Worm (Caenorhabditis elegans): ENCODE measurements around the gene F22E12.1.

F22E12.1 gene

DNA sequence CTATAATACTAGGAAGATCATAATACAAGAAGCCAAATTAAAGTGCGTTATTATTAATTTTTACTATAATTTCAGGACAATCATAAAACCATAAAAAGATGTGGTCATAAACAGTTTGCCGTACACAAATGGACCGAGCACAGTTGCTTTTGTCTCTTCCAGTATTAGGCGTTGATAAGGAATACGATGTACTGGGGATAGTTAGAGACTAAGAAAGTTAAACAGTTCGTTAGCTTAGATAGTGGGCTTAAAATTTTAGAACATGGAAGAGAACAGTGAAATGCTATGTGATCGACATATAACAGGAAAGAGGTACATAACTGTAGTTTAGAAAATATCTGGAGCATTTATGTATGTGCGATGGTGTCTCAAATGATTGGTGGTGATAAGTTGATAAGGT, 28.2 kb upstream of the F22E12.1 start:
- no peak for TF ChIP-seq dpl-1 (GFP tag; optimal IDR thresholded peaks at IDR 0.05)
- peak; percentile 45 for TF ChIP-seq elt-2 (tag; optimal IDR thresholded peaks at IDR 0.05)

DNA sequence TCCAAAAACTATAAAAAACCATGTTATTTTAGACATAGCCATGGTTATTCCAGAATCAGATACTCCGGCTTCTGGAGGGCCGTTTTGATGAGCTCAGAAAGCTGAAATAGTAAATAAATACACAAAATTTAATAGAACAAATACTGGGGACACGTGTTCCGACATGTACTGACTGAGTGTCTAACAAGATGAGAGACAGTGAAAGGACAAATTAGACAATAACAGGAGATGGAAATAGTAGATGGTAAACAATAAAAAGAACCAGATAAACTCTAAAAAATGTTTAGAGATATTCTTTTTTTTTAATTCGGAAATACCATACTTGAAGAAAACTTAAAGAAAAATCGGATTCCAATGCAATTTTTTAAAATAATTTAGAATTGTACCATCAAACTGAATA, 27.5 kb upstream of the F22E12.1 start, which contains the start of gene Y32F6B.1:
TSS of gene Y32F6B.1 (minus strand) at position 101 of the 400 bp plus-strand sequence.
- TF ChIP-seq nhr-20 (tag; optimal IDR thresholded peaks at IDR 0.05), result no peak
- no peak for TF ChIP-seq ceh-90 (tag; optimal IDR thresholded peaks at IDR 0.05)
- no peak for TF ChIP-seq lsy-2 (tag; optimal IDR thresholded peaks at IDR 0.05)
- no peak for TF ChIP-seq ceh-82 (tag; optimal IDR thresholded peaks at IDR 0.05)
- no peak for TF ChIP-seq snpc-4 (tag; optimal IDR thresholded peaks at IDR 0.05)
- no peak for TF ChIP-seq alr-1 (tag; optimal IDR thresholded peaks at IDR 0.05; ENCODE audit: borderline replicate concordance)
- no peak for TF ChIP-seq sup-37 (GFP tag; optimal IDR thresholded peaks at IDR 0.05)
- TF ChIP-seq irx-1 (tag; optimal IDR thresholded peaks at IDR 0.05), result no peak
- no peak for TF ChIP-seq zip-4 (GFP tag; optimal IDR thresholded peaks at IDR 0.05)
- TF ChIP-seq mdl-1 (tag; optimal IDR thresholded peaks at IDR 0.05), result no peak
- no peak for TF ChIP-seq C34B4.2 (tag; optimal IDR thresholded peaks at IDR 0.05)
- TF ChIP-seq egl-13 (tag; optimal IDR thresholded peaks at IDR 0.05), result no peak
- no peak for TF ChIP-seq isw-1 (GFP tag; IDR thresholded peaks at IDR 0.05)

DNA sequence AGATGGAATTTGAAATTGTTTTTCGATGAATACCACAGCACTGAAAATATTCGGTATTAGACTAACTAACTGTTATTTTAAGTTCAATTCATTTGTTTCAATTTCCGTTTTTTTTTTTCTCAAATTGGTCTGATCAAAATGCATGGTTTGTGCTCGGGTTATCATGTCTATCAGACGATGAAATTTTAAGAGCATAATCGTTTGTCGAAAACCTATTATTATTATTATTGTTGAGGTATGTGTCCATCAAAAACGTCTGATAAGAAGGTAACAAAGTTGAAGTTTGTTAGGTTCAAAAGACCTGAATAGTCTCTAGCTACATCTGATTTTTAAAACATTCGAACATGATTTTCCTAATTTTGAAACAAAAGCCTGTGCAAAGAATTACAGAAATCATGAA, 26.8 kb upstream of the F22E12.1 start:
- no peak for TF ChIP-seq nhr-85 (tag)
- TF ChIP-seq swsn-7 (tag; optimal IDR thresholded peaks at IDR 0.05), result no peak
- TF ChIP-seq fos-1 (tag; optimal IDR thresholded peaks at IDR 0.05), result no peak
- TF ChIP-seq lin-14 (GFP tag; optimal IDR thresholded peaks at IDR 0.05), result no peak
- TF ChIP-seq xbp-1 (tag; optimal IDR thresholded peaks at IDR 0.05), result no peak
- TF ChIP-seq ztf-11 (tag; optimal IDR thresholded peaks at IDR 0.05), result no peak
- peak; percentile 63 for TF ChIP-seq elt-2 (tag; optimal IDR thresholded peaks at IDR 0.05)
- no peak for TF ChIP-seq ama-1 (optimal IDR thresholded peaks at IDR 0.05)
- no peak for TF ChIP-seq nhr-237 (tag; optimal IDR thresholded peaks at IDR 0.05)
- no peak for TF ChIP-seq fkh-10 (GFP tag; optimal IDR thresholded peaks at IDR 0.05)
- no peak for TF ChIP-seq mab-9 (GFP tag; IDR thresholded peaks at IDR 0.05)
- TF ChIP-seq lin-35 (GFP tag; optimal IDR thresholded peaks at IDR 0.05), result peak in 1 of 2 experiments; percentile 18
- no peak for TF ChIP-seq pqm-1 (tag; optimal IDR thresholded peaks at IDR 0.05)
- TF ChIP-seq efl-1 (optimal IDR thresholded peaks at IDR 0.05), result no peak
- TF ChIP-seq efl-1 (GFP tag; optimal IDR thresholded peaks at IDR 0.05 in 1 of 2), result peak in 1 of 2 experiments; percentile 57

DNA sequence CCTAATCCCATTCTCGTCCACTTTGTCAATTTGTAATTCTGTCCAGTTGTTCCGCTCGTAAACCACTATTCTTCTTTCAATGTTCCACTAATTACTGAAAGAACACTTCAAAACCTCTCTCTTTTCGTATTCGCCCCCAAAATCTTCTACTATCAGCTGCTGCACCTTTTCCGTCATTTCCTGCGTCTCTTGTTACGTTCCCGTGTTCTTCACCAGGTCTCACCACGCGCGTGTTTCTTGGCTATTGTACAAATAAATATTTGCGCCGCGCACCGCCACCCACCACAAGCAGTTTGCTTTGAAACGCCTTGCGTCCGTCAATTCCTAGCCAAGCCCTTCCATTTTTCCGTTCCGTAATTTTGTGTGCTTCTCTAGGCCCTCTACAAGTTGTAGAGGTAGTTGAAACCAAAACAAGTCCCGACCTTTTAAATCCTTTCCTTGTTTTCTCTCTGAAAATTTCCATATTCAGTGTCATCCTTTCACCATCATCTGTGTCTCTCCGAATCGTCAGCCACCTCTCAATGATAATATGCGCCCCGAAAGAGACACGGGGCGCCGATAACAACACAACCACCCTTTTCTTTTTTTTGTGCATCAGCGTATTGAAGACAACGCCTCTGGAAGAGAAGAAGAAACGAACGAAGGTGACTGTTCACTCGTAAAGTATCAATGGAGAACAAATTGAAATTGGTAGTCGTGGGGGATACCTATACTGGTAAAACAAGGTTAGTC, 21.1 kb upstream of the F22E12.1 start, which contains the start of the genes crp-1 and Y32F6B.9:
TSS of gene crp-1 (plus strand) at position 468 of the 732 bp plus-strand sequence.
TSS of gene Y32F6B.9 (plus strand) at position 603 of the 732 bp plus-strand sequence.
- TF ChIP-seq sox-4 (tag; optimal IDR thresholded peaks at IDR 0.05) (no peak), hlh-17 (GFP tag; optimal IDR thresholded peaks at IDR 0.05; ENCODE audit: borderline replicate concordance) (no peak), pqm-1 (tag; optimal IDR thresholded peaks at IDR 0.05) (no peak)

DNA sequence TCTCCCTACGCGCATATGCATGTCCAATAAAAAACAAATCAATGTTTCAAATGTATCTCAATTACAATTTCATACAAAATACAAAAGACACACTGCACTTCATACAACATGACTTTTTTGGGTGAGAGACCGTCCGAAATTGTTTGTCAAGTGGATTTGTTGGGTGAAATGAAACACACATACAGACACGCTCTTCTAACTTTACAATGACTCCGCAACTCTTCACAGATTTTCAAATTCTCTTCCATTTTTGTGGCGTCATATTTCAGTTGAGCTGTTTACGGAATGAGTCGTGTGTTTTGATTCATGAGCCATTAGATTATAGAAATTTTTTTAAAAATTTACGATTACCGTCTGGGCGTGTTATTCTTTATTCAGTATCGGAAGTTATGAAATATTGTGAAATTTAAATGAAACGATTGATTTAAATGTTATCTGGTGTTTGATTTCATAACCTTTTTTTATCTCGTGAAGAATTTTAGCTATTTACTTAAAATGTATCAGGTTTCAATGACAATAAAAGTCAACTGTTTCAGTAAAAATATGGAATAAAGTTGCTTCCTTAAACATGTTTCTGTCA, 19.8 kb upstream of the F22E12.1 start:
- TF ChIP-seq ceh-88 (GFP tag; IDR thresholded peaks at IDR 0.05) (0 out of 2 replicates have a peak, but pooled peaks have one; percentile 22), egl-13 (tag; optimal IDR thresholded peaks at IDR 0.05) (no peak), skn-1 (tag; optimal IDR thresholded peaks at IDR 0.05) (peak; percentile 38), unc-98 (GFP tag; IDR thresholded peaks at IDR 0.05) (no peak), lin-14 (GFP tag; optimal IDR thresholded peaks at IDR 0.05) (peak; percentile 8)
